Worm (Caenorhabditis elegans) whole organism, L4 larva: ENCODE data around the gene F20C5.6.

Experiments used
- F10B5.3 ChIP-seq: sonication (generic microtip); optimal IDR thresholded peaks from 2 replicates; lab custom pipeline; 2016; ENCODE audit warnings: mild to moderate bottlenecking, missing genetic modification characterization, missing compliant biosample characterization
- F44E2.7 ChIP-seq: fragments of 200-800 bp; sonication (Bioruptor generic); IDR thresholded peaks from 2 replicates; pipeline ENCODE4 v2.1.2; 2022; ENCODE audit warnings: missing genetic modification characterization, missing compliant biosample characterization
- T20F7.1 ChIP-seq: fragments of 200-800 bp; sonication (Bioruptor generic); optimal IDR thresholded peaks from 2 replicates; lab custom pipeline; 2018; ENCODE audit warnings: mild to moderate bottlenecking, missing genetic modification characterization, missing compliant biosample characterization
- Y48G9A.11 ChIP-seq: fragments of 200-800 bp; sonication (Bioruptor generic); IDR thresholded peaks from 2 replicates; pipeline ENCODE4 v1.3.6; 2022; ENCODE audit warnings: missing genetic modification reagents, missing genetic modification characterization, missing compliant biosample characterization
- Y75B8A.6 ChIP-seq: fragments of 200-800 bp; sonication (Bioruptor generic); IDR thresholded peaks from 2 replicates; pipeline ENCODE4 v1.3.6; 2022; ENCODE audit warnings: missing genetic modification reagents, missing genetic modification characterization, missing compliant biosample characterization
- ZK337.2 ChIP-seq: fragments of 200-800 bp; sonication (Bioruptor generic); IDR thresholded peaks from 2 replicates; pipeline ENCODE4 v1.3.6; 2022; ENCODE audit warnings: missing genetic modification reagents, missing genetic modification characterization, missing compliant biosample characterization
- ZK546.5 ChIP-seq, 2 experiments: sonication (generic microtip); optimal IDR thresholded peaks; 2 replicates each; lab custom pipeline; 2017; ENCODE audit warnings: missing biosample characterization in 2 of 2, missing genetic modification characterization in 2 of 2
- aly-2 ChIP-seq: sonication (generic microtip); optimal IDR thresholded peaks from 2 replicates; lab custom pipeline; 2018; ENCODE audit warnings: missing biosample characterization, missing genetic modification characterization
- attf-4 ChIP-seq: sonication (generic microtip); optimal IDR thresholded peaks from 3 replicates; lab custom pipeline; 2017; ENCODE audit warnings: missing biosample characterization, missing genetic modification characterization
- ceh-20 ChIP-seq: fragments of 200-800 bp; sonication (Bioruptor generic); IDR thresholded peaks from 2 replicates; pipeline ENCODE4 v1.3.6; 2022; ENCODE audit warnings: missing genetic modification reagents, missing genetic modification characterization, missing compliant biosample characterization
- ceh-28 ChIP-seq: fragments of 150-350 bp; optimal IDR thresholded peaks from 2 replicates; lab custom pipeline; 2014; ENCODE audit warnings: missing biosample characterization, missing genetic modification reagents, missing genetic modification characterization
- ceh-62 ChIP-seq: sonication (generic microtip); optimal IDR thresholded peaks from 2 replicates; lab custom pipeline; 2017; ENCODE audit warnings: missing biosample characterization, missing genetic modification characterization
- ceh-82 ChIP-seq: sonication (generic microtip); optimal IDR thresholded peaks from 2 replicates; lab custom pipeline; 2017; ENCODE audit warnings: missing biosample characterization, missing genetic modification characterization
- daf-12 ChIP-seq: fragments of 150-350 bp; optimal IDR thresholded peaks from 2 replicates; lab custom pipeline; 2014; ENCODE audit warnings: missing biosample characterization, missing genetic modification reagents, missing genetic modification characterization
- daf-16 ChIP-seq, 3 experiments: sonication (generic microtip); optimal IDR thresholded peaks; 2 replicates each; lab custom pipeline; 2016 to 2017; ENCODE audit warnings: missing genetic modification characterization in 3 of 3, missing genetic modification reagents in 3 of 3, mild to moderate bottlenecking in 2 of 3, missing compliant biosample characterization in 2 of 3, missing biosample characterization in 1 of 3, moderate library complexity in 1 of 3
- daf-8 ChIP-seq: fragments of 200-800 bp; sonication (Bioruptor generic); IDR thresholded peaks from 2 replicates; pipeline ENCODE4 v1.3.6; 2022; ENCODE audit warnings: missing genetic modification characterization, missing compliant biosample characterization
- dmd-6 ChIP-seq: fragments of 200-800 bp; sonication (Bioruptor generic); IDR thresholded peaks from 2 replicates; pipeline ENCODE4 v1.3.6; 2022; ENCODE audit warnings: missing genetic modification reagents, missing genetic modification characterization, missing compliant biosample characterization
- dpl-1 ChIP-seq: fragments of 150-350 bp; optimal IDR thresholded peaks from 2 replicates; lab custom pipeline; 2014; ENCODE audit warnings: missing biosample characterization, missing genetic modification reagents, missing genetic modification characterization
- duxl-1 ChIP-seq: sonication (generic microtip); optimal IDR thresholded peaks from 2 replicates; lab custom pipeline; 2016; ENCODE audit warnings: mild to moderate bottlenecking, missing genetic modification characterization, moderate library complexity, missing compliant biosample characterization; ENCODE audit not compliant: poor library complexity
- dve-1 ChIP-seq: sonication (generic microtip); optimal IDR thresholded peaks from 2 replicates; lab custom pipeline; 2017; ENCODE audit warnings: antibody characterized with exemption, mild to moderate bottlenecking, missing genetic modification characterization, missing compliant biosample characterization; ENCODE audit not compliant: insufficient read depth
- egl-43 ChIP-seq: fragments of 200-800 bp; sonication (Bioruptor generic); IDR thresholded peaks from 2 replicates; pipeline ENCODE4 v1.3.6; 2022; ENCODE audit warnings: missing genetic modification reagents, missing genetic modification characterization, missing compliant biosample characterization
- fkh-10 ChIP-seq: fragments of 150-350 bp; optimal IDR thresholded peaks from 2 replicates; lab custom pipeline; 2014; ENCODE audit warnings: missing biosample characterization, missing genetic modification reagents, missing genetic modification characterization
- hif-1 ChIP-seq, 2 experiments: sonication (generic microtip); optimal IDR thresholded peaks; 2 replicates each; lab custom pipeline; 2016 to 2017; ENCODE audit warnings: missing compliant biosample characterization in 2 of 2, missing genetic modification characterization in 2 of 2, missing genetic modification reagents in 2 of 2, missing genotype in 2 of 2, mild to moderate bottlenecking in 1 of 2
- hlh-11 ChIP-seq: fragments of 200-800 bp; sonication (Bioruptor generic); optimal IDR thresholded peaks from 2 replicates; lab custom pipeline; 2018; ENCODE audit warnings: mild to moderate bottlenecking, missing genetic modification characterization, missing compliant biosample characterization
- hmg-1.1 ChIP-seq: fragments of 200-800 bp; sonication (Bioruptor generic); IDR thresholded peaks from 2 replicates; pipeline ENCODE4 v1.3.6; 2022; ENCODE audit warnings: missing genetic modification reagents, missing genetic modification characterization, missing compliant biosample characterization
- lim-7 ChIP-seq: fragments of 200-800 bp; sonication (Bioruptor generic); IDR thresholded peaks from 2 replicates; pipeline ENCODE4 v1.3.6; 2022; ENCODE audit warnings: missing genetic modification characterization, missing compliant biosample characterization
- lin-1 ChIP-seq: fragments of 200-800 bp; sonication (Bioruptor generic); IDR thresholded peaks from 2 replicates; pipeline ENCODE4 v1.3.6; 2022; ENCODE audit warnings: missing genetic modification reagents, missing genetic modification characterization, missing compliant biosample characterization
- lin-13 ChIP-seq: fragments of 150-350 bp; optimal IDR thresholded peaks from 2 replicates; lab custom pipeline; 2014; ENCODE audit warnings: missing biosample characterization, missing genetic modification reagents, missing genetic modification characterization
- lin-15B ChIP-seq: fragments of 150-350 bp; sonication (generic microtip); optimal IDR thresholded peaks from 3 replicates; lab custom pipeline; 2014; ENCODE audit warnings: missing biosample characterization, missing genetic modification characterization
- lin-38 ChIP-seq: fragments of 200-800 bp; sonication (Bioruptor generic); IDR thresholded peaks from 2 replicates; pipeline ENCODE4 v1.3.6; 2022; ENCODE audit warnings: missing genetic modification reagents, missing genetic modification characterization, missing compliant biosample characterization
- lin-39 ChIP-seq: fragments of 150-350 bp; optimal IDR thresholded peaks from 2 replicates; lab custom pipeline; 2014; ENCODE audit warnings: missing biosample characterization, missing genetic modification reagents, missing genetic modification characterization
- lir-3 ChIP-seq: sonication (generic microtip); optimal IDR thresholded peaks from 2 replicates; lab custom pipeline; 2016; ENCODE audit warnings: mild to moderate bottlenecking, missing genetic modification characterization, missing compliant biosample characterization
- madf-5 ChIP-seq, 2 experiments: fragments of 200-800 bp; sonication (Bioruptor generic); IDR thresholded peaks; 2 replicates each; pipeline ENCODE4 v1.3.6; 2022; ENCODE audit warnings: missing compliant biosample characterization in 2 of 2, missing genetic modification characterization in 2 of 2
- madf-9 ChIP-seq: fragments of 200-800 bp; sonication (Bioruptor generic); conservative IDR thresholded peaks from 2 replicates; pipeline ENCODE4 v1.3.6; 2022; ENCODE audit warnings: missing genetic modification reagents, missing genetic modification characterization, missing compliant biosample characterization
- nhr-102 ChIP-seq: sonication (generic microtip); optimal IDR thresholded peaks from 2 replicates; lab custom pipeline; 2016; ENCODE audit warnings: mild to moderate bottlenecking, missing genetic modification characterization, moderate library complexity, missing compliant biosample characterization
- nhr-11 ChIP-seq: fragments of 150-350 bp; optimal IDR thresholded peaks from 2 replicates; lab custom pipeline; 2014; ENCODE audit warnings: missing biosample characterization, missing genetic modification characterization
- nhr-28 ChIP-seq: fragments of 150-350 bp; optimal IDR thresholded peaks from 2 replicates; lab custom pipeline; 2014; ENCODE audit warnings: missing biosample characterization, missing genetic modification characterization
- nhr-48 ChIP-seq: sonication (generic microtip); optimal IDR thresholded peaks from 2 replicates; lab custom pipeline; 2016; ENCODE audit warnings: mild to moderate bottlenecking, missing genetic modification characterization, missing compliant biosample characterization
- nhr-6 ChIP-seq: fragments of 150-350 bp; optimal IDR thresholded peaks from 2 replicates; lab custom pipeline; 2014; ENCODE audit warnings: missing biosample characterization, missing genetic modification characterization
- nhr-77 ChIP-seq: fragments of 150-350 bp; optimal IDR thresholded peaks from 2 replicates; lab custom pipeline; 2014; ENCODE audit warnings: missing biosample characterization, missing genetic modification characterization
- php-3 ChIP-seq: fragments of 200-800 bp; sonication (Bioruptor generic); IDR thresholded peaks from 2 replicates; pipeline ENCODE4 v1.3.6; 2022; ENCODE audit warnings: missing genetic modification reagents, missing genetic modification characterization, missing compliant biosample characterization
- pqm-1 ChIP-seq: sonication (generic microtip); optimal IDR thresholded peaks from 2 replicates; lab custom pipeline; 2017; ENCODE audit warnings: missing biosample characterization, missing genetic modification characterization
- rbr-2 ChIP-seq: sonication (generic microtip); optimal IDR thresholded peaks from 2 replicates; lab custom pipeline; 2016; ENCODE audit warnings: missing genotype, missing genetic modification characterization, missing compliant biosample characterization
- sdz-12 ChIP-seq: fragments of 200-800 bp; sonication (Bioruptor generic); optimal IDR thresholded peaks from 2 replicates; lab custom pipeline; 2018; ENCODE audit warnings: mild to moderate bottlenecking, missing genetic modification characterization, missing compliant biosample characterization
- snpc-4 ChIP-seq: fragments of 150-350 bp; optimal IDR thresholded peaks from 2 replicates; lab custom pipeline; 2014; ENCODE audit warnings: missing biosample characterization, missing genetic modification characterization
- tra-1 ChIP-seq: fragments of 200-800 bp; sonication (Bioruptor generic); IDR thresholded peaks from 2 replicates; pipeline ENCODE4 v1.3.6; 2022; ENCODE audit warnings: missing genetic modification reagents, missing genetic modification characterization, missing compliant biosample characterization
- vab-7 ChIP-seq: fragments of 200-800 bp; sonication (Bioruptor generic); IDR thresholded peaks from 2 replicates; pipeline ENCODE4 v1.3.6; 2022; ENCODE audit warnings: missing genetic modification reagents, missing genetic modification characterization, missing compliant biosample characterization
- zag-1 ChIP-seq: fragments of 150-350 bp; optimal IDR thresholded peaks from 2 replicates; lab custom pipeline; 2014; ENCODE audit warnings: missing biosample characterization, missing genetic modification characterization
- zip-11 ChIP-seq: fragments of 200-800 bp; sonication (Bioruptor generic); IDR thresholded peaks from 2 replicates; pipeline ENCODE4 v1.3.6; 2022; ENCODE audit warnings: missing genetic modification characterization, missing compliant biosample characterization

The F20C5.6 gene

DNA sequence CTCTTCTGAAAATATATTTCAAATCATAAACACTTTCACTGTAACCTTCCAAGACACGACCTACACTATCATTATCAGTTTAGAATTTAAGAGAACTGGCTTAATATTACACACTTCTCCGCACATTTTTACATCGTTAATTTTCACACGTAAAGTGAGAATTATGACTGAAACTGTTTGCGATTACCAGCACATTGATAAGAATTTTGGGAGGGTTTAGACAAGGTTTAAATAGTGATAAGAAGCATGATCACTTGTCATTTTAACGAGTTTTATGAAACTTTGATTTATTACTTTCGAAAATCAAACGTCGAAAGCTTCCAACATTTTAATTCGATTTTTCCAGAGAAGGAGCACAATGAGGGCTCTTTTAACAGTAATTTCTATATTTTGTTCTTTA, 42.5 kb downstream of the F20C5.6 start, which contains the start of gene F21D5.3:
Gene F21D5.3, plus strand, starts transcription at position 347 of the 400 bp plus-strand sequence.
- TF ChIP-seq sdz-12 (GFP tag; lab: Kevin White, UChicago) (no peak), snpc-4 (tag; lab: Kevin White, UChicago) (no peak), T20F7.1 (GFP tag; lab: Kevin White, UChicago) (peak; percentile 47), dmd-6 (GFP tag; lab: Robert Waterston, UW) (peak; percentile 68), vab-7 (no peak), madf-5 (GFP tag; IDR thresholded peaks at IDR 0.05; lab: Robert Waterston, UW) (no peak), attf-4 (tag; lab: Kevin White, UChicago) (no peak), egl-43 (GFP tag; lab: Robert Waterston, UW) (no peak), Y48G9A.11 (GFP tag; lab: Robert Waterston, UW) (no peak), hif-1 (tag; optimal IDR thresholded peaks at IDR 0.05; lab: Kevin White, UChicago) (peak in 1 of 2 experiments; percentile 42), ceh-82 (no peak), pqm-1 (peak; percentile 96), Y75B8A.6 (GFP tag; lab: Robert Waterston, UW) (no peak), php-3 (GFP tag; lab: Robert Waterston, UW) (peak; percentile 79), nhr-6 (tag; lab: Kevin White, UChicago) (no peak), tra-1 (peak; percentile 60; the same call in 1 of the 2 replicates), lin-1 (GFP tag; lab: Robert Waterston, UW) (peak; percentile 47; the same call in 1 of the 2 replicates), daf-16 (GFP tag; optimal IDR thresholded peaks at IDR 0.05; lab: Kevin White, UChicago) (no peak), daf-16 (tag; optimal IDR thresholded peaks at IDR 0.05; lab: Kevin White, UChicago) (peak; percentile 67), hlh-11 (tag; lab: Kevin White, UChicago) (peak; percentile 47), F10B5.3 (tag; lab: Kevin White, UChicago) (no peak), dve-1 (tag; lab: Kevin White, UChicago) (peak; percentile 63), hmg-1.1 (GFP tag; lab: Robert Waterston, UW) (no peak), ZK546.5 (tag; optimal IDR thresholded peaks at IDR 0.05; lab: Kevin White, UChicago) (no peak), nhr-77 (peak; percentile 67), nhr-28 (peak; percentile 60), ceh-20 (GFP tag; lab: Robert Waterston, UW) (peak; percentile 71; the same call in 1 of the 2 replicates), lin-15B (tag; lab: Kevin White, UChicago) (no peak), madf-9 (GFP tag; lab: Robert Waterston, UW) (no peak)

DNA sequence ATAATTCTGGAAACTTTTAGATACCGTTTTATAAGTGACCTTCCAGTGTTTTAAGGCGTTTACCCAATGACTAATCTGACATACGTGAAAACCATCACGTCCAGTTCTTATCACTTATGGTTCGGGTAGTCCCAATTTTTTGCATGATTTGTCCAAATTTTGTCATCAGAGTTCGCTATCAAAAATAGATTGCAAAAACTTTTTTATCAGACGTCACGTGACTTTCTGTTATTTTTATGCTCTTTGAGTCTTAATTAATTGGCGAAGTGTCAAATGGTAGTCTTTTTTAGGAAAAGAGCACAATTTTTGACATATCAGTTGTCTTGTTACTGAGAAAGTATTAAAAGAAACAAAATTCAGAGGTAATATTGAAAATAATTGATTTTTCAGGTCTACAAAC, 43.4 kb downstream of the F20C5.6 start:
- TF ChIP-seq Y48G9A.11 (GFP tag; lab: Robert Waterston, UW) (no peak), nhr-102 (tag; lab: Kevin White, UChicago) (peak; percentile 6), lin-15B (tag; lab: Kevin White, UChicago) (no peak), ZK337.2 (GFP tag; lab: Robert Waterston, UW) (no peak), nhr-48 (tag; lab: Kevin White, UChicago) (no peak), lin-13 (GFP tag; lab: Kevin White, UChicago) (no peak), daf-12 (tag; lab: Kevin White, UChicago) (no peak), F10B5.3 (tag; lab: Kevin White, UChicago) (no peak), nhr-11 (no peak), php-3 (GFP tag; lab: Robert Waterston, UW) (peak; percentile 22; the same call in 1 of the 2 replicates), fkh-10 (GFP tag; lab: Kevin White, UChicago) (no peak), vab-7 (no peak), dpl-1 (GFP tag; lab: Kevin White, UChicago) (no peak), lim-7 (no peak), nhr-28 (peak; percentile 40), zip-11 (no peak), daf-8 (GFP tag; lab: Robert Waterston, UW) (no peak), zag-1 (tag; lab: Kevin White, UChicago) (no peak), tra-1 (peak; percentile 53; the same call in 1 of the 2 replicates), nhr-77 (no peak), F44E2.7 (GFP tag; lab: Robert Waterston, UW) (no peak), ceh-82 (no peak), rbr-2 (tag; lab: Kevin White, UChicago) (no peak), aly-2 (tag; lab: Kevin White, UChicago) (no peak), ceh-62 (tag; lab: Kevin White, UChicago) (no peak), nhr-6 (tag; lab: Kevin White, UChicago) (no peak), lin-38 (no peak), pqm-1 (peak; percentile 71), ceh-28 (tag; lab: Kevin White, UChicago) (no peak), lin-39 (no peak), lir-3 (tag; lab: Kevin White, UChicago) (no peak), duxl-1 (no peak)
